Fruit fly (Drosophila melanogaster): ENCODE results near the gene COX5BL.

dm6 chr2L:6553041-6553796 lies 6.0 kb upstream of the COX5BL start:
- no peak for TF ChIP-seq stwl (tag; optimal IDR thresholded peaks at IDR 0.05)
- no peak for TF ChIP-seq chn (GFP tag; optimal IDR thresholded peaks at IDR 0.05)
- TF ChIP-seq ind (GFP tag; optimal IDR thresholded peaks at IDR 0.05), result no peak
- no peak for TF ChIP-seq gro (GFP tag; optimal IDR thresholded peaks at IDR 0.05)
- TF ChIP-seq Asciz (GFP tag; optimal IDR thresholded peaks at IDR 0.05), result no peak
- no peak for TF ChIP-seq vnd (GFP tag; IDR thresholded peaks at IDR 0.05; ENCODE audit: partially characterized antibody)
